Worm (Caenorhabditis elegans) whole organism, L3 larva: ENCODE results near the gene gcn-1.

ENCODE experiments used
- R02D3.7 ChIP-seq: fragments of 150-350 bp; optimal IDR thresholded peaks from 2 replicates; lab custom pipeline; 2014; ENCODE audit warnings: missing biosample characterization, missing genetic modification characterization
- elt-3 ChIP-seq, 3 experiments: fragments of 150-350 bp in 1 of 3; sonication (generic microtip) in 2 of 3; optimal IDR thresholded peaks; 2 replicates in 2 of 3; 4 replicates in 1 of 3; lab custom pipeline; 2014 to 2017; ENCODE audit warnings: missing biosample characterization in 3 of 3, missing genetic modification characterization in 3 of 3
- nhr-25 ChIP-seq: sonication (generic microtip); optimal IDR thresholded peaks from 2 replicates; lab custom pipeline; 2017; ENCODE audit warnings: missing biosample characterization, missing genetic modification characterization
- nhr-67 ChIP-seq: fragments of 150-350 bp; optimal IDR thresholded peaks from 2 replicates; lab custom pipeline; 2014; ENCODE audit warnings: missing biosample characterization, missing genetic modification characterization
- ztf-11 ChIP-seq: fragments of 150-350 bp; optimal IDR thresholded peaks from 2 replicates; lab custom pipeline; 2014; ENCODE audit warnings: missing biosample characterization, missing genetic modification characterization

DNA sequence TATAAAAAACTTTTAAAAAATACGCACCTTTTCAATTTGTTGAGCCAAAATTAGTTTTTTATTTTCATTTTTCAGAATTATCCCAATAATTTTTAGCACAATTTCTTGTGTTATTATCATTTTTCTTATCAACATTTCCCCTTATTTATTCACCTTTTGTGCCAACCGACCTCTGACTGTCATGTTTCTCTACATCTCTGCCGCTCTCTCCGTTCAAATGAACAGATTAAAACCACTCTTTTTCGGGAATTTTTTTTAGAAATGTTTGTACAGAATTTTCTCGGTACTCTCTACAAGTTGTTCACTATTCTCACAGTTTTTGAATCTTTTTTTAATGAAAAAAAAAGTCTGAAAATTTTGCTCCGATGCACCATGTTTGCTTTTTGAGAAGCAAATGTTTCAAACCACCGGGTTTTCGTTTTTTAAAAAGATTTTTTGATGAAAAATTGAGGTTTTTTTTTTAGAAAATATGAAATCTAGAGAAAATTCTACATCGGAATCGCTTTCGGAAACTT lies 28.0 kb upstream of the gcn-1 start, which contains the start of gene frl-1:
- TF ChIP-seq nhr-67 (tag; lab: Kevin White, UChicago) = no peak
- TF ChIP-seq ztf-11 (tag; lab: Kevin White, UChicago) = no peak
- no peak for TF ChIP-seq elt-3 (tag; optimal IDR thresholded peaks at IDR 0.05; lab: Kevin White, UChicago)
- TF ChIP-seq R02D3.7 = no peak
- no peak for TF ChIP-seq nhr-25 (tag; lab: Kevin White, UChicago)
